Worm (Caenorhabditis elegans) whole organism, L3 larva: ENCODE results near the gene Y39A3A.4.

Experiments used
- R02D3.7 ChIP-seq: fragments of 150-350 bp; optimal IDR thresholded peaks from 2 replicates; lab custom pipeline; 2014; ENCODE audit warnings: missing biosample characterization, missing genetic modification characterization
- aly-2 ChIP-seq: fragments of 150-350 bp; optimal IDR thresholded peaks from 2 replicates; lab custom pipeline; 2014; ENCODE audit warnings: missing biosample characterization, missing genetic modification characterization
- ama-1 ChIP-seq: fragments of 150-350 bp; optimal IDR thresholded peaks from 2 replicates; lab custom pipeline; 2018
- ceh-16 ChIP-seq: sonication (generic microtip); optimal IDR thresholded peaks from 2 replicates; lab custom pipeline; 2017; ENCODE audit warnings: missing biosample characterization, missing genetic modification characterization
- ceh-82 ChIP-seq: fragments of 150-350 bp; optimal IDR thresholded peaks from 2 replicates; lab custom pipeline; 2014; ENCODE audit warnings: missing biosample characterization, missing genetic modification characterization
- ceh-9 ChIP-seq: sonication (generic microtip); optimal IDR thresholded peaks from 2 replicates; lab custom pipeline; 2018; ENCODE audit warnings: missing biosample characterization, missing genetic modification characterization
- daf-12 ChIP-seq: fragments of 150-350 bp; optimal IDR thresholded peaks from 2 replicates; lab custom pipeline; 2014; ENCODE audit warnings: missing biosample characterization, missing genetic modification reagents, missing genetic modification characterization
- egl-5 ChIP-seq: fragments of 150-350 bp; optimal IDR thresholded peaks from 2 replicates; lab custom pipeline; 2017; ENCODE audit warnings: missing biosample characterization, missing genetic modification reagents, missing genetic modification characterization, inconsistent platforms
- elt-1 ChIP-seq: fragments of 150-350 bp; optimal IDR thresholded peaks from 2 replicates; lab custom pipeline; 2014; ENCODE audit warnings: missing biosample characterization, missing genetic modification characterization
- elt-2 ChIP-seq: sonication (generic microtip); optimal IDR thresholded peaks from 2 replicates; lab custom pipeline; 2016; ENCODE audit warnings: missing genetic modification reagents, mild to moderate bottlenecking, missing genetic modification characterization, missing compliant biosample characterization
- elt-3 ChIP-seq, 3 experiments: fragments of 150-350 bp in 1 of 3; sonication (generic microtip) in 2 of 3; optimal IDR thresholded peaks; 2 replicates in 2 of 3; 4 replicates in 1 of 3; lab custom pipeline; 2014 to 2017; ENCODE audit warnings: missing biosample characterization in 3 of 3, missing genetic modification characterization in 3 of 3
- fkh-10 ChIP-seq: sonication (generic microtip); optimal IDR thresholded peaks from 2 replicates; lab custom pipeline; 2017; ENCODE audit warnings: missing biosample characterization, missing genetic modification reagents, missing genetic modification characterization
- fkh-2 ChIP-seq: fragments of 150-350 bp; optimal IDR thresholded peaks from 2 replicates; lab custom pipeline; 2014; ENCODE audit warnings: missing biosample characterization, missing genetic modification reagents, missing genetic modification characterization
- hmg-11 ChIP-seq: sonication (generic microtip); optimal IDR thresholded peaks from 2 replicates; lab custom pipeline; 2016; ENCODE audit warnings: missing genetic modification characterization, missing compliant biosample characterization
- lin-15B ChIP-seq: fragments of 150-350 bp; optimal IDR thresholded peaks from 2 replicates; lab custom pipeline; 2014; ENCODE audit warnings: missing biosample characterization, missing genetic modification characterization
- lin-39 ChIP-seq: fragments of 150-350 bp; optimal IDR thresholded peaks from 2 replicates; lab custom pipeline; 2018; ENCODE audit warnings: missing biosample characterization, missing genetic modification reagents, missing genetic modification characterization
- lsy-12 ChIP-seq: sonication (generic microtip); optimal IDR thresholded peaks from 2 replicates; lab custom pipeline; 2016; ENCODE audit warnings: mild to moderate bottlenecking, missing genetic modification characterization, missing compliant biosample characterization
- mdl-1 ChIP-seq: fragments of 150-350 bp; optimal IDR thresholded peaks from 2 replicates; lab custom pipeline; 2014; ENCODE audit warnings: missing biosample characterization, missing genetic modification characterization
- mml-1 ChIP-seq: fragments of 150-350 bp; sonication (generic microtip); optimal IDR thresholded peaks from 3 replicates; lab custom pipeline; 2014; ENCODE audit warnings: missing biosample characterization, missing genetic modification characterization
- nfya-1 ChIP-seq: sonication (generic microtip); optimal IDR thresholded peaks from 2 replicates; lab custom pipeline; 2017; ENCODE audit warnings: missing genetic modification characterization, mild to moderate bottlenecking, missing compliant biosample characterization, antibody characterized with exemption, moderate library complexity; ENCODE audit not compliant: insufficient read depth
- nhr-11 ChIP-seq: fragments of 150-350 bp; optimal IDR thresholded peaks from 2 replicates; lab custom pipeline; 2014; ENCODE audit warnings: missing biosample characterization, missing genetic modification characterization
- nhr-23 ChIP-seq: fragments of 150-350 bp; optimal IDR thresholded peaks from 2 replicates; lab custom pipeline; 2014; ENCODE audit warnings: missing biosample characterization, missing genetic modification reagents, missing genetic modification characterization
- nhr-237 ChIP-seq: fragments of 150-350 bp; optimal IDR thresholded peaks from 2 replicates; lab custom pipeline; 2014; ENCODE audit warnings: missing biosample characterization, missing genetic modification characterization
- nhr-25 ChIP-seq: sonication (generic microtip); optimal IDR thresholded peaks from 2 replicates; lab custom pipeline; 2017; ENCODE audit warnings: missing biosample characterization, missing genetic modification characterization
- nhr-28 ChIP-seq: fragments of 150-350 bp; optimal IDR thresholded peaks from 2 replicates; lab custom pipeline; 2014; ENCODE audit warnings: missing biosample characterization, missing genetic modification characterization
- nhr-43 ChIP-seq: sonication (generic microtip); optimal IDR thresholded peaks from 2 replicates; lab custom pipeline; 2016; ENCODE audit warnings: mild to moderate bottlenecking, missing genetic modification characterization, missing compliant biosample characterization; ENCODE audit not compliant: poor library complexity, severe bottlenecking
- nhr-67 ChIP-seq: fragments of 150-350 bp; optimal IDR thresholded peaks from 2 replicates; lab custom pipeline; 2014; ENCODE audit warnings: missing biosample characterization, missing genetic modification characterization
- pha-4 ChIP-seq: fragments of 150-350 bp; optimal IDR thresholded peaks from 2 replicates; lab custom pipeline; 2014; ENCODE audit warnings: missing biosample characterization, missing genetic modification reagents, missing genetic modification characterization
- pqm-1 ChIP-seq: fragments of 150-350 bp; optimal IDR thresholded peaks from 2 replicates; lab custom pipeline; 2017; ENCODE audit warnings: missing biosample characterization, missing genetic modification characterization, inconsistent platforms
- sea-2 ChIP-seq: fragments of 150-350 bp; sonication (generic microtip); optimal IDR thresholded peaks from 4 replicates; lab custom pipeline; 2014; ENCODE audit warnings: missing biosample characterization, missing genetic modification reagents, missing genetic modification characterization
- skn-1 ChIP-seq: fragments of 150-350 bp; optimal IDR thresholded peaks from 2 replicates; lab custom pipeline; 2014; ENCODE audit warnings: missing biosample characterization, missing genetic modification characterization
- snpc-4 ChIP-seq: fragments of 150-350 bp; optimal IDR thresholded peaks from 2 replicates; lab custom pipeline; 2014; ENCODE audit warnings: missing biosample characterization, missing genetic modification characterization
- unc-39 ChIP-seq: sonication (generic microtip); optimal IDR thresholded peaks from 4 replicates; lab custom pipeline; 2017; ENCODE audit warnings: missing biosample characterization, missing genetic modification characterization
- unc-62 ChIP-seq: fragments of 150-350 bp; sonication (generic microtip); optimal IDR thresholded peaks from 4 replicates; lab custom pipeline; 2014; ENCODE audit warnings: missing biosample characterization, missing genetic modification reagents, missing genetic modification characterization
- zag-1 ChIP-seq: fragments of 150-350 bp; optimal IDR thresholded peaks from 2 replicates; lab custom pipeline; 2014; ENCODE audit warnings: missing biosample characterization, missing genetic modification characterization
- ztf-11 ChIP-seq: fragments of 150-350 bp; optimal IDR thresholded peaks from 2 replicates; lab custom pipeline; 2014; ENCODE audit warnings: missing biosample characterization, missing genetic modification characterization
- ztf-4 ChIP-seq: fragments of 150-350 bp; optimal IDR thresholded peaks from 2 replicates; lab custom pipeline; 2014; ENCODE audit warnings: missing biosample characterization, missing genetic modification characterization

Gene Y39A3A.4

ce11 chrIII:2076546-2077134 lies at the start of gene Y39A3A.4:
Gene Y39A3A.4 (minus strand): TSS chrIII:2076596.
- no peak for TF ChIP-seq nhr-43
- no peak for TF ChIP-seq sea-2 (GFP tag; lab: Kevin White, UChicago)
- no peak for TF ChIP-seq nhr-11 (tag; lab: Kevin White, UChicago)
- TF ChIP-seq hmg-11 (tag; lab: Kevin White, UChicago), result no peak
- TF ChIP-seq nhr-67, result no peak
- TF ChIP-seq mml-1, result no peak
- TF ChIP-seq elt-3 (tag; optimal IDR thresholded peaks at IDR 0.05; lab: Kevin White, UChicago), result no peak
- TF ChIP-seq mdl-1 (tag; lab: Kevin White, UChicago), result no peak
- no peak for TF ChIP-seq R02D3.7 (tag; lab: Kevin White, UChicago)
- TF ChIP-seq snpc-4 (tag; lab: Kevin White, UChicago), result no peak
- TF ChIP-seq daf-12 (tag; lab: Kevin White, UChicago), result no peak
- TF ChIP-seq pqm-1 (tag; lab: Kevin White, UChicago), result no peak
- TF ChIP-seq fkh-10 (GFP tag; lab: Kevin White, UChicago), result no peak
- TF ChIP-seq zag-1 (tag; lab: Kevin White, UChicago), result no peak
- no peak for TF ChIP-seq lin-39
- no peak for TF ChIP-seq fkh-2
- TF ChIP-seq ztf-4 (tag; lab: Kevin White, UChicago), result no peak
- no peak for TF ChIP-seq unc-39 (tag; lab: Kevin White, UChicago)
- TF ChIP-seq lin-15B (tag; lab: Kevin White, UChicago), result no peak
- no peak for TF ChIP-seq ztf-11 (tag; lab: Kevin White, UChicago)

- TF ChIP-seq hmg-11 (tag; lab: Kevin White, UChicago) (peak; percentile 4), nhr-25 (tag; lab: Kevin White, UChicago) (peak; percentile 51), nhr-23 (tag; lab: Kevin White, UChicago) (peak; percentile 59), snpc-4 (tag; lab: Kevin White, UChicago) (no peak)
These were observed 49.5 kb upstream of the Y39A3A.4 start for ce11 chrIII:2125936-2126335.

ce11 chrIII:2123673-2124187 lies 47.3 kb upstream of the Y39A3A.4 start, which contains the start of gene frl-1:
Gene frl-1 (plus strand): TSS chrIII:2124137.
- TF ChIP-seq nhr-237 (tag; lab: Kevin White, UChicago), result no peak
- TF ChIP-seq ceh-16 (tag; lab: Kevin White, UChicago), result no peak
- TF ChIP-seq aly-2 (tag; lab: Kevin White, UChicago), result no peak
- TF ChIP-seq pha-4, result peak; percentile 68
- TF ChIP-seq unc-62 (GFP tag; lab: Kevin White, UChicago), result no peak
- TF ChIP-seq elt-1 (tag; lab: Kevin White, UChicago), result no peak
- no peak for TF ChIP-seq fkh-10 (GFP tag; lab: Kevin White, UChicago)
- peak; percentile 18 for TF ChIP-seq pqm-1 (tag; lab: Kevin White, UChicago)
- TF ChIP-seq egl-5, result no peak
- no peak for TF ChIP-seq nhr-28 (tag; lab: Kevin White, UChicago)
- no peak for TF ChIP-seq ztf-4 (tag; lab: Kevin White, UChicago)
- TF ChIP-seq elt-2 (tag; lab: Kevin White, UChicago), result peak; percentile 68
- TF ChIP-seq nfya-1 (tag; lab: Kevin White, UChicago), result no peak
- no peak for TF ChIP-seq ceh-82 (tag; lab: Kevin White, UChicago)
- no peak for TF ChIP-seq sea-2 (GFP tag; lab: Kevin White, UChicago)
- TF ChIP-seq snpc-4 (tag; lab: Kevin White, UChicago), result no peak
- TF ChIP-seq lin-15B (tag; lab: Kevin White, UChicago), result no peak
- TF ChIP-seq ceh-9 (tag; lab: Kevin White, UChicago), result no peak
- no peak for TF ChIP-seq R02D3.7 (tag; lab: Kevin White, UChicago)
- TF ChIP-seq nhr-25 (tag; lab: Kevin White, UChicago), result no peak
- no peak for TF ChIP-seq unc-39 (tag; lab: Kevin White, UChicago)

- TF ChIP-seq lsy-12 (tag; lab: Kevin White, UChicago) (no peak), lin-15B (tag; lab: Kevin White, UChicago) (no peak), skn-1 (tag; lab: Kevin White, UChicago) (no peak), nhr-11 (tag; lab: Kevin White, UChicago) (no peak), ceh-16 (tag; lab: Kevin White, UChicago) (no peak), nhr-25 (tag; lab: Kevin White, UChicago) (no peak), ama-1 (no peak)
These were observed 41.1 kb upstream of the Y39A3A.4 start, which contains the start of gene Y48G9A.6 for ce11 chrIII:2117541-2117940. Gene Y48G9A.6 (plus strand): TSS chrIII:2117841.
